Worm (Caenorhabditis elegans) whole organism, L4 larva: ENCODE results near the gene C35A11.2.

ENCODE experiments used
- F26F4.8 ChIP-seq: fragments of 200-800 bp; sonication (Bioruptor generic); conservative IDR thresholded peaks from 2 replicates; pipeline ENCODE4 v1.3.6; 2022; ENCODE audit warnings: missing genetic modification characterization, missing compliant biosample characterization
- Y105C5A.15 ChIP-seq: fragments of 200-800 bp; sonication (Bioruptor generic); IDR thresholded peaks from 2 replicates; pipeline ENCODE4 v1.3.6; 2022; ENCODE audit warnings: missing genetic modification characterization, missing compliant biosample characterization
- Y48G9A.11 ChIP-seq: fragments of 200-800 bp; sonication (Bioruptor generic); IDR thresholded peaks from 2 replicates; pipeline ENCODE4 v1.3.6; 2022; ENCODE audit warnings: missing genetic modification reagents, missing genetic modification characterization, missing compliant biosample characterization
- Y75B8A.6 ChIP-seq: fragments of 200-800 bp; sonication (Bioruptor generic); IDR thresholded peaks from 2 replicates; pipeline ENCODE4 v1.3.6; 2022; ENCODE audit warnings: missing genetic modification reagents, missing genetic modification characterization, missing compliant biosample characterization
- aha-1 ChIP-seq: fragments of 150-350 bp; peaks from one replicate; lab custom pipeline; 2014; ENCODE audit warnings: missing biosample characterization, missing genetic modification characterization
- arid-1 ChIP-seq: fragments of 200-800 bp; sonication (Bioruptor generic); conservative IDR thresholded peaks from 2 replicates; pipeline ENCODE4 v1.3.6; 2022; ENCODE audit warnings: missing genetic modification reagents, missing genetic modification characterization, missing compliant biosample characterization
- ceh-44 ChIP-seq: fragments of 200-800 bp; sonication (Bioruptor generic); IDR thresholded peaks from 2 replicates; pipeline ENCODE4 v1.3.6; 2022; ENCODE audit warnings: missing genetic modification reagents, missing genetic modification characterization, missing compliant biosample characterization
- cey-2 ChIP-seq: sonication (generic microtip); optimal IDR thresholded peaks from 3 replicates; lab custom pipeline; 2017; ENCODE audit warnings: missing genetic modification characterization, mild to moderate bottlenecking, missing compliant biosample characterization, antibody characterized with exemption, borderline replicate concordance; ENCODE audit not compliant: insufficient read depth
- daf-16 ChIP-seq, 3 experiments: sonication (generic microtip); optimal IDR thresholded peaks; 2 replicates each; lab custom pipeline; 2016 to 2017; ENCODE audit warnings: missing genetic modification characterization in 3 of 3, missing genetic modification reagents in 3 of 3, mild to moderate bottlenecking in 2 of 3, missing compliant biosample characterization in 2 of 3, missing biosample characterization in 1 of 3, moderate library complexity in 1 of 3
- dmd-6 ChIP-seq: fragments of 200-800 bp; sonication (Bioruptor generic); IDR thresholded peaks from 2 replicates; pipeline ENCODE4 v1.3.6; 2022; ENCODE audit warnings: missing genetic modification reagents, missing genetic modification characterization, missing compliant biosample characterization
- dmd-8 ChIP-seq: fragments of 200-800 bp; sonication (Bioruptor generic); IDR thresholded peaks from 2 replicates; pipeline ENCODE4 v1.3.6; 2022; ENCODE audit warnings: missing genetic modification characterization, missing compliant biosample characterization
- dve-1 ChIP-seq: sonication (generic microtip); optimal IDR thresholded peaks from 2 replicates; lab custom pipeline; 2017; ENCODE audit warnings: antibody characterized with exemption, mild to moderate bottlenecking, missing genetic modification characterization, missing compliant biosample characterization; ENCODE audit not compliant: insufficient read depth
- egl-27 ChIP-seq: sonication (generic microtip); optimal IDR thresholded peaks from 3 replicates; lab custom pipeline; 2017; ENCODE audit warnings: missing biosample characterization, missing genetic modification reagents, missing genetic modification characterization
- egl-43 ChIP-seq: fragments of 200-800 bp; sonication (Bioruptor generic); IDR thresholded peaks from 2 replicates; pipeline ENCODE4 v1.3.6; 2022; ENCODE audit warnings: missing genetic modification reagents, missing genetic modification characterization, missing compliant biosample characterization
- gei-8 ChIP-seq: fragments of 200-800 bp; sonication (Bioruptor generic); optimal IDR thresholded peaks from 2 replicates; lab custom pipeline; 2018; ENCODE audit warnings: mild to moderate bottlenecking, missing genetic modification characterization, missing compliant biosample characterization
- hlh-11 ChIP-seq: fragments of 200-800 bp; sonication (Bioruptor generic); optimal IDR thresholded peaks from 2 replicates; lab custom pipeline; 2018; ENCODE audit warnings: mild to moderate bottlenecking, missing genetic modification characterization, missing compliant biosample characterization
- hlh-30 ChIP-seq: sonication (generic microtip); optimal IDR thresholded peaks from 2 replicates; lab custom pipeline; 2017; ENCODE audit warnings: antibody characterized with exemption, mild to moderate bottlenecking, missing genetic modification characterization, missing compliant biosample characterization; ENCODE audit not compliant: insufficient read depth
- lin-13 ChIP-seq: fragments of 150-350 bp; optimal IDR thresholded peaks from 2 replicates; lab custom pipeline; 2014; ENCODE audit warnings: missing biosample characterization, missing genetic modification reagents, missing genetic modification characterization
- mdl-1 ChIP-seq, 2 experiments: fragments of 150-350 bp in 1 of 2; sonication (generic microtip) in 1 of 2; optimal IDR thresholded peaks; 2 replicates each; lab custom pipeline; 2014 to 2017; ENCODE audit warnings: missing biosample characterization in 2 of 2, missing genetic modification characterization in 2 of 2
- nhr-237 ChIP-seq: sonication (generic microtip); optimal IDR thresholded peaks from 2 replicates; lab custom pipeline; 2017; ENCODE audit warnings: missing biosample characterization, missing genetic modification characterization
- nhr-25 ChIP-seq: sonication (generic microtip); optimal IDR thresholded peaks from 2 replicates; lab custom pipeline; 2017; ENCODE audit warnings: missing genetic modification characterization, mild to moderate bottlenecking, missing compliant biosample characterization, antibody characterized with exemption, moderate library complexity, borderline replicate concordance; ENCODE audit not compliant: insufficient read depth
- nhr-28 ChIP-seq: fragments of 150-350 bp; optimal IDR thresholded peaks from 2 replicates; lab custom pipeline; 2014; ENCODE audit warnings: missing biosample characterization, missing genetic modification characterization
- nhr-48 ChIP-seq: sonication (generic microtip); optimal IDR thresholded peaks from 2 replicates; lab custom pipeline; 2016; ENCODE audit warnings: mild to moderate bottlenecking, missing genetic modification characterization, missing compliant biosample characterization
- nhr-6 ChIP-seq: fragments of 150-350 bp; optimal IDR thresholded peaks from 2 replicates; lab custom pipeline; 2014; ENCODE audit warnings: missing biosample characterization, missing genetic modification characterization
- nhr-77 ChIP-seq: fragments of 150-350 bp; optimal IDR thresholded peaks from 2 replicates; lab custom pipeline; 2014; ENCODE audit warnings: missing biosample characterization, missing genetic modification characterization
- php-3 ChIP-seq: fragments of 200-800 bp; sonication (Bioruptor generic); IDR thresholded peaks from 2 replicates; pipeline ENCODE4 v1.3.6; 2022; ENCODE audit warnings: missing genetic modification reagents, missing genetic modification characterization, missing compliant biosample characterization
- pqm-1 ChIP-seq: sonication (generic microtip); optimal IDR thresholded peaks from 2 replicates; lab custom pipeline; 2017; ENCODE audit warnings: missing biosample characterization, missing genetic modification characterization
- tag-97 ChIP-seq: fragments of 200-800 bp; sonication (Bioruptor generic); IDR thresholded peaks from 2 replicates; pipeline ENCODE4 v1.3.6; 2022; ENCODE audit warnings: missing genetic modification characterization, missing compliant biosample characterization
- tra-1 ChIP-seq: fragments of 200-800 bp; sonication (Bioruptor generic); IDR thresholded peaks from 2 replicates; pipeline ENCODE4 v1.3.6; 2022; ENCODE audit warnings: missing genetic modification reagents, missing genetic modification characterization, missing compliant biosample characterization
- unc-39 ChIP-seq: sonication (generic microtip); optimal IDR thresholded peaks from 2 replicates; lab custom pipeline; 2017; ENCODE audit warnings: missing biosample characterization, missing genetic modification characterization
- zag-1 ChIP-seq: fragments of 150-350 bp; optimal IDR thresholded peaks from 2 replicates; lab custom pipeline; 2014; ENCODE audit warnings: missing biosample characterization, missing genetic modification characterization
- zip-11 ChIP-seq: fragments of 200-800 bp; sonication (Bioruptor generic); IDR thresholded peaks from 2 replicates; pipeline ENCODE4 v1.3.6; 2022; ENCODE audit warnings: missing genetic modification characterization, missing compliant biosample characterization

The C35A11.2 gene

DNA sequence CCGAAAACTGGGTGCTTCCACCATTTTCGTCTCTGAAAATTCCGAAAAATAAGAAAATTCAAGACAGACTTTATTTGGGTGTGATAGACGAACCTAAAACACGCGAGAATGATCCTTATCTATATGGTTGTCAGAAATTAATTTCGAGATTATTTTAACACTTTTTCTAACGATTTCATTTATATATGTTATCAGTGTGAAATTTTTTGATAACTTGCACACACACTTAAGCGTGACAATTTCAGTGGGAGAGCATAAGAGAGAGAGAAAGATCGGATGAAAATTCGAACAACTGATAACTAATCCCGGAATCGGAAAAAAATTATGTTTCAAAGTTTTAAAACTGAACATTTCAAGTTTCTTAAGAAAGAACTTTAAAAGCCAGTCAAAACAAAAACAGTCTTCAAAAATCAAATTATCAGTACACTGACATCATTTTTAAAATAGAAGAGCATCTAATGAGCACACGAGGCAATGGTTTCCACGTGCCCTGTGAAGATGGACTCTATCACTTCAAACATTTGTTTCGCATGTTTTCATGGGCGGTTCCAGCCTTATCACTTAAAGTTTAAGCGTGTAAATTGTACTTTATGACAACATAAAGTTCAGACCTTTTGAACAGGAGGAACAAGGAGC lies 7.0 kb downstream of the C35A11.2 start, which contains the start of gene C35A11.4:
C35A11.4 (minus strand) TSS at position 156 of the 636 bp plus-strand sequence.
- TF ChIP-seq php-3 (GFP tag; lab: Robert Waterston, UW) = peak; percentile 61; the same call in 1 of the 2 replicates
- no peak for TF ChIP-seq gei-8 (GFP tag; lab: Kevin White, UChicago)
- TF ChIP-seq lin-13 (GFP tag; lab: Kevin White, UChicago) = no peak
- no peak for TF ChIP-seq ceh-44 (GFP tag; lab: Robert Waterston, UW)
- no peak for TF ChIP-seq daf-16 (GFP tag; optimal IDR thresholded peaks at IDR 0.05; lab: Kevin White, UChicago)
- peak; percentile 81 for TF ChIP-seq daf-16 (tag; optimal IDR thresholded peaks at IDR 0.05; lab: Kevin White, UChicago)
- TF ChIP-seq pqm-1 (tag; lab: Kevin White, UChicago) = peak; percentile 62
- no peak for TF ChIP-seq zip-11 (GFP tag; lab: Robert Waterston, UW)
- peak; percentile 21 for TF ChIP-seq cey-2 (tag; lab: Kevin White, UChicago)
- no peak for TF ChIP-seq unc-39 (tag; lab: Kevin White, UChicago)
- no peak for TF ChIP-seq nhr-6 (tag; lab: Kevin White, UChicago)
- TF ChIP-seq dmd-8 (GFP tag; lab: Robert Waterston, UW) = no peak
- TF ChIP-seq nhr-48 = peak; percentile 31
- peak; percentile 37 for TF ChIP-seq hlh-30 (tag; lab: Kevin White, UChicago)
- TF ChIP-seq dve-1 (tag; lab: Kevin White, UChicago) = peak; percentile 86
- TF ChIP-seq nhr-77 = peak; percentile 73
- TF ChIP-seq mdl-1 (tag; optimal IDR thresholded peaks at IDR 0.05; lab: Kevin White, UChicago) = peak in 1 of 2 experiments; percentile 63
- TF ChIP-seq nhr-28 (tag; lab: Kevin White, UChicago) = peak; percentile 71
- TF ChIP-seq dmd-6 (GFP tag; lab: Robert Waterston, UW) = peak; percentile 65
- no peak for TF ChIP-seq arid-1 (GFP tag; lab: Robert Waterston, UW)
- TF ChIP-seq aha-1 = peak; percentile 75
- TF ChIP-seq hlh-11 (tag; lab: Kevin White, UChicago) = peak; percentile 76
- TF ChIP-seq tag-97 (GFP tag; lab: Robert Waterston, UW) = no peak

ce11 chrV:5403938-5404337 lies 17.8 kb downstream of the C35A11.2 start:
- TF ChIP-seq aha-1 (peak; percentile 73), dmd-6 (GFP tag; lab: Robert Waterston, UW) (no peak)

DNA sequence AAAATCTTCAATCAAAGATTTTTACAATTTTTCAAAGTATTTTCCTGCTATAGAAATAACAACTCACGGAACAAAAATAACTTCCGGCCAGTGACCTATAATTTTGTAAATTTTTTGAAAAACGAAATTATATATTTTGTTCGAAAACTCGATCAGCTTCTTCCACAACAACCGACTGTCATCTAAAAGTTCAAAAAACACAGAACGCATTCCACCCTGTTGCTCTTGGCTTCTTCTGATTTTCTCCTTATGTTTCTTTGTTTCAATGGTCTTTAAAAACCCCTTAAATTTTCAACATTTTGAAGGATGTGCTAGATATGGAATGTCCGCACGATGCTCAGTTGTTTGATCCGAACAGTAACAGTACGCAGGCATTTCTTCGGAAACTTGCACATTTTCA lies 19.0 kb downstream of the C35A11.2 start, which contains the start of gene dmsr-7:
dmsr-7 (plus strand) TSS at position 301 of the 400 bp plus-strand sequence.
- no peak for TF ChIP-seq egl-43
- no peak for TF ChIP-seq tag-97 (GFP tag; lab: Robert Waterston, UW)
- no peak for TF ChIP-seq dmd-8 (GFP tag; lab: Robert Waterston, UW)
- TF ChIP-seq Y75B8A.6 (GFP tag; lab: Robert Waterston, UW) = no peak
- TF ChIP-seq egl-27 = no peak
- no peak for TF ChIP-seq nhr-25 (tag; lab: Kevin White, UChicago)
- TF ChIP-seq nhr-6 (tag; lab: Kevin White, UChicago) = no peak
- TF ChIP-seq F26F4.8 (GFP tag; lab: Robert Waterston, UW) = no peak
- no peak for TF ChIP-seq zag-1
- TF ChIP-seq nhr-237 = no peak
- no peak for TF ChIP-seq Y105C5A.15 (GFP tag; lab: Robert Waterston, UW)

ce11 chrV:5408223-5408622 lies 22.1 kb downstream of the C35A11.2 start, which contains the start of gene C25A6.1:
Gene C25A6.1 (plus strand): TSS chrV:5408523.
- TF ChIP-seq zag-1 = no peak
- no peak for TF ChIP-seq Y48G9A.11 (GFP tag; lab: Robert Waterston, UW)
- no peak for TF ChIP-seq tra-1 (GFP tag; lab: Robert Waterston, UW)
